In genomic region chrIV:15640852-15641251, ce11 we compare ENCODE assay signal across 6 worm cellular contexts.
TF ChIP-seq lines count a peak whose summit lies in the region.

TSS of gene Y105C5A.13 (plus strand) at chrIV:15641231.

TF ChIP-seq in whole organism, L1 larva, 84 proteins besides CTCF, POLR2A, EP300 and RAD21:
- TF ChIP-seq lsy-2 (tag; optimal IDR thresholded peaks at IDR 0.05; lab: Kevin White, UChicago) (peak in 1 of 2 experiments; percentile 3), elt-2 (tag; optimal IDR thresholded peaks at IDR 0.05; lab: Kevin White, UChicago) (peak; percentile 84), aly-2 (tag; optimal IDR thresholded peaks at IDR 0.05; lab: Kevin White, UChicago) (no peak), egl-27 (tag; optimal IDR thresholded peaks at IDR 0.05; lab: Kevin White, UChicago) (no peak), hlh-17 (GFP tag; optimal IDR thresholded peaks at IDR 0.05; lab: Kevin White, UChicago; ENCODE audit: borderline replicate concordance) (no peak), lin-35 (GFP tag; optimal IDR thresholded peaks at IDR 0.05; lab: Kevin White, UChicago) (peak in 1 of 2 experiments; percentile 17), efl-1 (optimal IDR thresholded peaks at IDR 0.05; lab: Kevin White, UChicago) (no peak), efl-1 (GFP tag; optimal IDR thresholded peaks at IDR 0.05 in 1 of 2; lab: Kevin White, UChicago) (peak in 1 of 2 experiments; percentile 34)

TF ChIP-seq in whole organism, L2 larva, 48 proteins besides CTCF, POLR2A, EP300 and RAD21:
- peak; percentile 7 for TF ChIP-seq sma-9 (GFP tag; optimal IDR thresholded peaks at IDR 0.05; lab: Kevin White, UChicago)
- TF ChIP-seq sma-9 (tag; optimal IDR thresholded peaks at IDR 0.05; lab: Kevin White, UChicago) = no peak
- TF ChIP-seq nhr-11 (tag; optimal IDR thresholded peaks at IDR 0.05; lab: Kevin White, UChicago) = no peak
- TF ChIP-seq nhr-21 (tag; optimal IDR thresholded peaks at IDR 0.05; lab: Kevin White, UChicago) = no peak
- TF ChIP-seq nhr-237 (tag; optimal IDR thresholded peaks at IDR 0.05; lab: Kevin White, UChicago) = no peak
- peak; percentile 94 for TF ChIP-seq fos-1 (tag; optimal IDR thresholded peaks at IDR 0.05; lab: Kevin White, UChicago)
- no peak for TF ChIP-seq nhr-25 (tag; optimal IDR thresholded peaks at IDR 0.05; lab: Kevin White, UChicago)

TF ChIP-seq in whole organism, L3 larva, 47 proteins besides CTCF, POLR2A, EP300 and RAD21:
- peak; percentile 55 for TF ChIP-seq jun-1 (tag; optimal IDR thresholded peaks at IDR 0.05; lab: Kevin White, UChicago)
- TF ChIP-seq pha-4 (tag; optimal IDR thresholded peaks at IDR 0.05; lab: Kevin White, UChicago) = peak; percentile 7
- no peak for TF ChIP-seq egl-5 (tag; optimal IDR thresholded peaks at IDR 0.05; lab: Kevin White, UChicago)
- no peak for TF ChIP-seq unc-62 (GFP tag; optimal IDR thresholded peaks at IDR 0.05; lab: Kevin White, UChicago)
- no peak for TF ChIP-seq lin-15B (tag; optimal IDR thresholded peaks at IDR 0.05; lab: Kevin White, UChicago)
- TF ChIP-seq elt-2 (tag; optimal IDR thresholded peaks at IDR 0.05; lab: Kevin White, UChicago) = peak; percentile 89
- TF ChIP-seq pqm-1 (tag; optimal IDR thresholded peaks at IDR 0.05; lab: Kevin White, UChicago) = peak; percentile 82
- no peak for TF ChIP-seq ama-1 (optimal IDR thresholded peaks at IDR 0.05; lab: Kevin White, UChicago)

TF ChIP-seq in whole organism, L4 larva, 104 proteins besides CTCF, POLR2A, EP300 and RAD21:
- TF ChIP-seq ces-1 (GFP tag; optimal IDR thresholded peaks at IDR 0.05; lab: Kevin White, UChicago) = no peak
- no peak for TF ChIP-seq F10B5.3 (tag; optimal IDR thresholded peaks at IDR 0.05; lab: Kevin White, UChicago)
- TF ChIP-seq F37D6.2 (tag; optimal IDR thresholded peaks at IDR 0.05; lab: Kevin White, UChicago) = no peak
- TF ChIP-seq dmd-6 (GFP tag; IDR thresholded peaks at IDR 0.05; lab: Robert Waterston, UW) = peak; percentile 79
- TF ChIP-seq D1046.2 (GFP tag; IDR thresholded peaks at IDR 0.05; lab: Robert Waterston, UW) = no peak
- no peak for TF ChIP-seq tra-1 (GFP tag; IDR thresholded peaks at IDR 0.05; lab: Robert Waterston, UW)
- no peak for TF ChIP-seq spr-3 (GFP tag; optimal IDR thresholded peaks at IDR 0.05; lab: Kevin White, UChicago)
- TF ChIP-seq hlh-11 (tag; optimal IDR thresholded peaks at IDR 0.05; lab: Kevin White, UChicago) = peak; percentile 39
- no peak for TF ChIP-seq egl-43 (GFP tag; IDR thresholded peaks at IDR 0.05; lab: Robert Waterston, UW)
- no peak for TF ChIP-seq snpc-1.2 (GFP tag; IDR thresholded peaks at IDR 0.05; lab: Robert Waterston, UW)
- TF ChIP-seq lin-15B (tag; optimal IDR thresholded peaks at IDR 0.05; lab: Kevin White, UChicago) = no peak
- TF ChIP-seq mxl-3 (GFP tag; optimal IDR thresholded peaks at IDR 0.05; lab: Kevin White, UChicago) = no peak
- peak; percentile 89 for TF ChIP-seq lin-1 (GFP tag; IDR thresholded peaks at IDR 0.05; lab: Robert Waterston, UW)
- TF ChIP-seq daf-16 (GFP tag; optimal IDR thresholded peaks at IDR 0.05; lab: Kevin White, UChicago) = no peak
- TF ChIP-seq daf-16 (tag; optimal IDR thresholded peaks at IDR 0.05; lab: Kevin White, UChicago) = peak; percentile 58
- no peak for TF ChIP-seq ama-1 (optimal IDR thresholded peaks at IDR 0.05; lab: Kevin White, UChicago)
- TF ChIP-seq ctbp-1 (GFP tag; IDR thresholded peaks at IDR 0.05; lab: Robert Waterston, UW) = no peak
- peak; percentile 88 for TF ChIP-seq pqm-1 (tag; optimal IDR thresholded peaks at IDR 0.05; lab: Kevin White, UChicago)
- no peak for TF ChIP-seq madf-9 (GFP tag; conservative IDR thresholded peaks at IDR 0.05; lab: Robert Waterston, UW)
- peak; percentile 72 for TF ChIP-seq nhr-28 (tag; optimal IDR thresholded peaks at IDR 0.05; lab: Kevin White, UChicago)

TF ChIP-seq in whole organism, late embryonic, 69 proteins besides CTCF, POLR2A, EP300 and RAD21:
- TF ChIP-seq ceh-6 (GFP tag; optimal IDR thresholded peaks at IDR 0.05; lab: Kevin White, UChicago) = no peak
- TF ChIP-seq elt-2 (tag; optimal IDR thresholded peaks at IDR 0.05; lab: Kevin White, UChicago) = peak; percentile 78

TF ChIP-seq in whole organism, young adult, 124 proteins besides CTCF, POLR2A, EP300 and RAD21:
- TF ChIP-seq nhr-80 (tag; optimal IDR thresholded peaks at IDR 0.05; lab: Kevin White, UChicago) (peak; percentile 69), sptf-2 (GFP tag; optimal IDR thresholded peaks at IDR 0.05; lab: Kevin White, UChicago) (no peak), F33H1.4 (GFP tag; IDR thresholded peaks at IDR 0.05; lab: Robert Waterston, UW) (no peak), egrh-3 (GFP tag; IDR thresholded peaks at IDR 0.05; lab: Robert Waterston, UW) (no peak), ztf-26 (tag; optimal IDR thresholded peaks at IDR 0.05; lab: Kevin White, UChicago) (no peak), B0019.2 (GFP tag; conservative IDR thresholded peaks at IDR 0.05; lab: Robert Waterston, UW) (no peak), dox-1 (GFP tag; IDR thresholded peaks at IDR 0.05; lab: Robert Waterston, UW) (peak; percentile 59)
